Fruit fly (Drosophila melanogaster) whole organism, adult: ENCODE results near the gene CG12016.

Source experiments
- CG12768 ChIP-seq: fragments of 200-800 bp; sonication (Bioruptor generic); optimal IDR thresholded peaks from 2 replicates; lab custom pipeline; 2017; ENCODE audit warnings: missing biosample characterization, missing genetic modification characterization, mild to moderate bottlenecking, moderate library complexity, missing genetic modification reagents
- CG1620 ChIP-seq: fragments of 200-800 bp; sonication (Bioruptor generic); optimal IDR thresholded peaks from 2 replicates; lab custom pipeline; 2016; ENCODE audit warnings: missing biosample characterization, missing genetic modification characterization
- Clk ChIP-seq: fragments of 200-800 bp; sonication (Bioruptor generic); optimal IDR thresholded peaks from 2 replicates; lab custom pipeline; 2017; ENCODE audit warnings: missing biosample characterization, missing genetic modification characterization
- Crg-1 ChIP-seq: fragments of 200-800 bp; sonication (Bioruptor generic); optimal IDR thresholded peaks from 2 replicates; lab custom pipeline; 2016; ENCODE audit warnings: missing biosample characterization, missing genetic modification characterization
- Hr96 ChIP-seq: fragments of 200-800 bp; sonication (Bioruptor generic); optimal IDR thresholded peaks from 2 replicates; lab custom pipeline; 2016; ENCODE audit warnings: missing biosample characterization, missing genetic modification characterization
- Mnt ChIP-seq: fragments of 200-800 bp; sonication (Bioruptor generic); optimal IDR thresholded peaks from 2 replicates; lab custom pipeline; 2016; ENCODE audit warnings: missing biosample characterization, mild to moderate bottlenecking, missing genetic modification characterization
- kay ChIP-seq: fragments of 200-800 bp; sonication (Bioruptor generic); peaks from one replicate; lab custom pipeline; 2016; ENCODE audit warnings: missing biosample characterization, missing genetic modification characterization, borderline replicate concordance

dm6 chr3L:3279930-3280329, 39.4 kb upstream of the CG12016 start, which contains the start of gene CG12017:
- no peak for TF ChIP-seq Clk (GFP tag; lab: Kevin White, UChicago)
- TF ChIP-seq CG1620: no peak
- no peak for TF ChIP-seq Mnt (GFP tag; lab: Kevin White, UChicago)
- TF ChIP-seq Hr96 (GFP tag; lab: Kevin White, UChicago): no peak
- TF ChIP-seq kay: no peak
- TF ChIP-seq Crg-1 (GFP tag; lab: Kevin White, UChicago): no peak
- TF ChIP-seq CG12768 (GFP tag; lab: Kevin White, UChicago): no peak
